Fruit fly (Drosophila melanogaster): Measurements from ENCODE around the gene CG13051.
A peak's percentile ranks its signal among the peaks of the same experiment; 100 is the strongest.

The CG13051 gene

dm6 chr3L:16217935-16218334 lies 47.0 kb downstream of the CG13051 start (continued):
- TF ChIP-seq CG10669 (GFP tag; optimal IDR thresholded peaks at IDR 0.05) (peak; percentile 38), CG11762 (GFP tag; optimal IDR thresholded peaks at IDR 0.05; ENCODE audit: insufficient read depth) (peak; percentile 43), Met (GFP tag; optimal IDR thresholded peaks at IDR 0.05) (peak; percentile 49), Eip93F (GFP tag; optimal IDR thresholded peaks at IDR 0.05) (no peak), Hr38 (GFP tag; optimal IDR thresholded peaks at IDR 0.05) (no peak), Sox15 (GFP tag; optimal IDR thresholded peaks at IDR 0.05) (no peak), CG8119 (GFP tag; IDR thresholded peaks at IDR 0.05) (peak; percentile 79), Sox14 (GFP tag; optimal IDR thresholded peaks at IDR 0.05) (peak; percentile 56), fkh (GFP tag; optimal IDR thresholded peaks at IDR 0.05) (no peak), CG7368 (GFP tag; optimal IDR thresholded peaks at IDR 0.05) (no peak), Hr4 (GFP tag; optimal IDR thresholded peaks at IDR 0.05) (peak; percentile 84)

dm6 chr3L:16217203-16217602 lies 47.7 kb downstream of the CG13051 start, which contains the start of gene CG13073:
Gene CG13073 (minus strand): TSS chr3L:16217303.
- TF ChIP-seq CG6276 (GFP tag; optimal IDR thresholded peaks at IDR 0.05) (no peak), Eip78C (GFP tag) (peak; percentile 35)

- no peak for TF ChIP-seq CG6792 (GFP tag; optimal IDR thresholded peaks at IDR 0.05)
- TF ChIP-seq ss (GFP tag; optimal IDR thresholded peaks at IDR 0.05) = peak in 1 of 2 experiments; percentile 5
- peak; percentile 42 for TF ChIP-seq svp (GFP tag)
- TF ChIP-seq dsx (GFP tag; optimal IDR thresholded peaks at IDR 0.05; ENCODE audit: poor library complexity, severe bottlenecking) = peak; percentile 73
Observed at dm6 chr3L:16215816-16216215, 49.1 kb downstream of the CG13051 start.

dm6 chr3L:16215411-16215810 lies 49.5 kb downstream of the CG13051 start:
- TF ChIP-seq Hr4 (GFP tag; optimal IDR thresholded peaks at IDR 0.05) (no peak), dsx (GFP tag; optimal IDR thresholded peaks at IDR 0.05; ENCODE audit: poor library complexity, severe bottlenecking) (peak; percentile 98), eg (GFP tag; IDR thresholded peaks at IDR 0.05) (no peak), Blimp-1 (GFP tag; optimal IDR thresholded peaks at IDR 0.05) (no peak), Eip78C (GFP tag) (peak; percentile 45), CG1621 (tag; optimal IDR thresholded peaks at IDR 0.05) (no peak)

All from whole organism, prepupa.